Fruit fly (Drosophila melanogaster): ENCODE measurements around the gene CG10993.

Gene CG10993

dm6 chrX:13815526-13816173 is 24.7 kb upstream of the CG10993 start:
- peak; percentile 28 for TF ChIP-seq CG17801 (GFP tag; optimal IDR thresholded peaks at IDR 0.05; ENCODE audit: partially characterized antibody)

DNA sequence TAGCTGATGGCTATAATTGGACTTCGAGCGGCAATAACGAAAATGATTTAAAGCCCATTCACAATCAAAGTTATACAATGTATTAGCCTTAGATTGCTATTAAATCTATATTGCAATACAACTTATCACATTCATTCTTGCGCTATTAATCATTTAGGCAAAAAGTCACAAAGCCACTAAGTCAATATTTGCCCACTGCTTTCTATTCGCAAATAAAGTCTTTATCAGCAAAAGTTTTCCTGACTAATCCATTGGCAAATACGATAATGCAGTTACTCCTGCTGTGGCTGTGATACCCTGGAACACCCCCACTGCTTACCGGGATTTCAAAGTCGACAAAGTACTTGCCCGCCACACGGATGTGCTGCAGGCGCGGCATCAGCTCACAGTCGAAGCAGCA is 23.1 kb upstream of the CG10993 start:
- TF ChIP-seq CG17801 (GFP tag; optimal IDR thresholded peaks at IDR 0.05; ENCODE audit: partially characterized antibody): peak; percentile 29

DNA sequence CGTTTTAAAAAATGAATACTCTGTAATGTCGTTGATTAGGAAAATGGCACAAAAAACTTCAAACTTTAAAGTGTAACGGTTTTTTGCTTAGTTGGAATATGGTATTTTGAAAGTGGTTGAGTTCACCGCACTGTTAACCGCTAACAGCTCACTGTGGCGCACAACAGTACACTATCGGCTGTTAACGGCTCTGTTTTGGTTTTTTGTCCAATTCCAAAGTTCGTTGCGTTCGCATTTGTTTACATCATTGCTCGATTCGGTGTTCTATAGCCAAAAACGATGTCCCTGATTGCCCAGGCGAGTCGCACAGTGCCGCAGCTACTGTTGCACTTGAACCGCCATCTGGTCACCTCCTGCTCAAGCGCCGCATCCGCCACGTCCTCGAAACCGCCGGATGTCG is 20.6 kb upstream of the CG10993 start, which contains the start of gene CG11095:
TSS of gene CG11095 (plus strand) at position 205 of the 400 bp plus-strand sequence.
- no peak for TF ChIP-seq CG17801 (GFP tag; optimal IDR thresholded peaks at IDR 0.05; ENCODE audit: partially characterized antibody)

DNA sequence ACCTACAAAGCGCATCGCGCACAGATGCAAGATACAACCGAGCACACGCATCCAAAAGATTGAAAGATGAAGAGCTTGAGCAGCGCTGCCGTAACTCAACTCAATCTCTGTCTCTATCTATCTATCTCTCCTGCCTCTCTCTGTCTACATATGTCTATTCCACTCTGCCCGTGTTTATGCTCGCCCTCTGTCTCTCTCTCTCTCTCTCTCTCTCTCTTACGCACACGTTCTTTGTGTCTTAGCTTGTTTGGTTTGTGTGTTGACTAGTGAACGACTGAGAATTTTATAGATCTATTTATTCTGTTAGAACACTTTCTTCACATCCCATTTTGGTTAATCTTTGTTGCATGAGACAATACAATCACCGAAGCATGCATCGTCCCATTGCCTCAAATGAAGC is 14.6 kb upstream of the CG10993 start:
- no peak for TF ChIP-seq CG17801 (GFP tag; optimal IDR thresholded peaks at IDR 0.05; ENCODE audit: partially characterized antibody)

- TF ChIP-seq CG17801 (GFP tag; optimal IDR thresholded peaks at IDR 0.05; ENCODE audit: partially characterized antibody): no peak
Measured at dm6 chrX:13804398-13804797, 13.5 kb upstream of the CG10993 start.

- TF ChIP-seq CG17801 (GFP tag; optimal IDR thresholded peaks at IDR 0.05; ENCODE audit: partially characterized antibody): no peak
Measured at dm6 chrX:13800680-13801079, 9.8 kb upstream of the CG10993 start.

- TF ChIP-seq CG17801 (GFP tag; optimal IDR thresholded peaks at IDR 0.05; ENCODE audit: partially characterized antibody): no peak
Measured at dm6 chrX:13797538-13797937, 6.6 kb upstream of the CG10993 start, which contains the start of gene CG10996. TSS of gene CG10996 (minus strand) at chrX:13797638.

DNA sequence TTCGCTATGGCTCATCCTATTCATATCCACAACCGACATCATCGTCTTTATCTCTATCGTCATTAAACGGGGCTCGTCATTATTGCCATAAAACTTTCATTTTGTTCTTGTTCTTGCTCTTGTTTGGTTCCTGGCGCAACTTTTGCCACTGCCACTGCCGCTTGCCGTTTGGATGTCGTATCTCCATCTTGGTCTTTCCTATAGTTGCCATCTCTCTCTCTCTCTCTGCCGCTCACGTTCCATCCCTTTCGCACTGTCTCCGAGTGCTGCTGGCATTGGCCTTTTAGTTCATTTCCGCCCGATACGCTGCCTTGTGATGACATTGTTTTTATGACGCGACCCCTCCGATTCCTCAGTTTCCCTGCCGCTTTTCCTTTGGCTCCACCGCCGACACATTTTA is 1.6 kb upstream of the CG10993 start:
- no peak for TF ChIP-seq CG17801 (GFP tag; optimal IDR thresholded peaks at IDR 0.05; ENCODE audit: partially characterized antibody)

- no peak for TF ChIP-seq CG17801 (GFP tag; optimal IDR thresholded peaks at IDR 0.05; ENCODE audit: partially characterized antibody)
Measured at dm6 chrX:13788973-13789682, 1.8 kb downstream of the CG10993 start.

dm6 chrX:13787282-13787850 is 3.5 kb downstream of the CG10993 start:
- no peak for TF ChIP-seq CG17801 (GFP tag; optimal IDR thresholded peaks at IDR 0.05; ENCODE audit: partially characterized antibody)

dm6 chrX:13786037-13786667 is 4.8 kb downstream of the CG10993 start:
- TF ChIP-seq CG17801 (GFP tag; optimal IDR thresholded peaks at IDR 0.05; ENCODE audit: partially characterized antibody): no peak

DNA sequence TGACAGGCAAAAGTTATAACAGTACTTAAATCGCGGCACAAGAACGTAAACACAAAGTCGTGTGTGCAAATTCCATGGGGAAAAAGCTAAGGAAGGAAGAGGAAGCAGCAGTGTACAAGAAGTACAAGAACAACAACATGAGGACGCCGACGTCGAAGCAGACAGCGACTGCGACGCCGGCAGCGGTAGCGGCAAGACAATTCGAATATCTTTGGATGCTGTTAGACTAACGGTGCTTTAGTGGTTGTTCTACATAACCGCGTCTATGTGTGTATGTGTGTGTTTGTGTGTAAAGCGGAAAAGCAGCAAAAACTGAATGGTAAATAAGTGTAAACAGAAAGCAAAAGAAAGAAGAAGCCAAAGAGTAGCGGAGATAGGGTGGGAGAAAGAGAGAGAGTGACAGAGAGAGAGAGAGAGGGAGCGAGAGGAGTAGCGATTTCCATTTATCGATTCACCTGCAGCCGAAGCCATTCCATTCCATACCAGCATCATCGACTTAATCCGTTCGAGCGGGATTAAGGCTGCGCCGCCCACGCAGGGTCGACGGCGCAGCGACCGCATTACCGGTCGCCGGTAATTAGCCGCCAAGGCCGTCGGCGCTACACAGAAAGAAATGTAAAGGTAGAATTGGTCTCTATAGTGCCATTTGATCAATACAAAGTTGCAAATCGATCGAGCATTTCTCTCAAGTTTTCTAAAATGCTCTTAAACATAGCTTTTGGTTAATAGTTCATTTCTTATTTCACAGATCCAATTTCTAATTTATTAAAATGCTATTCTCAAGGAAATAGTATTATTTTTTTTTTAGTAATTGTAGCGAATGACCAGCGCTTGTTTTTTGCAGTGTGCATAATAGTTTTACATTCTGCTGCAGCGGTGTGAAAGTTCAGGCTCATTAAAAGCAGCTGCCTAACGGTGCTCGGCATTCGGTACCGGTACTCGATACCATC is 6.7 kb downstream of the CG10993 start:
- no peak for TF ChIP-seq CG17801 (GFP tag; optimal IDR thresholded peaks at IDR 0.05; ENCODE audit: partially characterized antibody)

dm6 chrX:13783534-13783949 is 7.4 kb downstream of the CG10993 start, which contains the start of gene inaE:
TSS of gene inaE (plus strand) at chrX:13783714.
- peak; percentile 37 for TF ChIP-seq CG17801 (GFP tag; optimal IDR thresholded peaks at IDR 0.05; ENCODE audit: partially characterized antibody)

DNA sequence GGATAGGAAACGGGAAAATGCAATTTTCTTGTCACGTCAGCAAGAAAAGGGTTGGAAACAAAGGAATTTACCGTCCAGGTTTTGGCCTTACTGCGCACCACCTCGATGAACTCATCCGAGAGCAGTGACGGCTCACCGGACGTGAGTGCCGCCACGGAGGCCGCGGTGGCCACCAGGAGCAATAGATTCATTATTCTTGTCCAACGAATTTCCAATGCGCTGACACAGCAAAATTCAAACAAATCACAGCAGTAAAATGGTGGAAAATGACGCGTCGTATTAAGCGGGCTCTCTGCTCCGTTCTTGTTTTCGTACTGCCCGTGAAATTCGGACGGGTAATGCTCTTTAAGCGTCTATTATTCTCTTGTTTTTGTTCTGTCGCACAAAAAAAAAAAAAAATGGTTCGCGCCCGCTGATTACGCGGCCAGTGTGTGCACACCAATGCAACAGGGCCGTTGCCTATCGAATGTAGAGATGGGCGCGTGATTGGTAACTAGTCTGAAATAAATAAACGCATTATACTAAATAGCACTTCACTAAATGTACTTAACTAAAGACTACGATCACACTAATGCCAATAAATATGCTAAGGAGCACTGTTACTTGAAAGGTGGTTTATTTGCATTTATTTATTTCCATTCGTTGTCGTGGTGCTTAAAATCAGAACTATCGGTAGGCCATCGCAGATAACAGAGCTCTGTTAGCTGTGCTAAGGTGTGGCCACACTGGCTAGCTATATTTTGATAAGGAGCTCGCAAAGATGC is 9.0 kb downstream of the CG10993 start, which contains the start of the genes CtsB and amrt:
TSS of gene CtsB (minus strand) at position 432 of the 764 bp plus-strand sequence.
TSS of gene amrt (plus strand) at position 721 of the 764 bp plus-strand sequence.
- peak; percentile 88 for TF ChIP-seq CG17801 (GFP tag; optimal IDR thresholded peaks at IDR 0.05; ENCODE audit: partially characterized antibody)

All from ovary, adult (tissue).